Worm (Caenorhabditis elegans) whole organism, L3 larva: ENCODE measurements around the gene acr-7.

ENCODE experiments used
- ZK546.5 ChIP-seq: sonication (generic microtip); optimal IDR thresholded peaks from 2 replicates; lab custom pipeline; 2017; ENCODE audit warnings: missing biosample characterization, missing genetic modification characterization
- aly-2 ChIP-seq: fragments of 150-350 bp; optimal IDR thresholded peaks from 2 replicates; lab custom pipeline; 2014; ENCODE audit warnings: missing biosample characterization, missing genetic modification characterization
- ama-1 ChIP-seq: fragments of 150-350 bp; optimal IDR thresholded peaks from 2 replicates; lab custom pipeline; 2018
- ceh-16 ChIP-seq: sonication (generic microtip); optimal IDR thresholded peaks from 2 replicates; lab custom pipeline; 2017; ENCODE audit warnings: missing biosample characterization, missing genetic modification characterization
- ceh-28 ChIP-seq: fragments of 150-350 bp; optimal IDR thresholded peaks from 2 replicates; lab custom pipeline; 2014; ENCODE audit warnings: missing biosample characterization, missing genetic modification reagents, missing genetic modification characterization
- ceh-82 ChIP-seq: fragments of 150-350 bp; optimal IDR thresholded peaks from 2 replicates; lab custom pipeline; 2014; ENCODE audit warnings: missing biosample characterization, missing genetic modification characterization
- daf-12 ChIP-seq: fragments of 150-350 bp; optimal IDR thresholded peaks from 2 replicates; lab custom pipeline; 2014; ENCODE audit warnings: missing biosample characterization, missing genetic modification reagents, missing genetic modification characterization
- egl-27 ChIP-seq: sonication (generic microtip); optimal IDR thresholded peaks from 4 replicates; lab custom pipeline; 2017; ENCODE audit warnings: missing biosample characterization, missing genetic modification reagents, missing genetic modification characterization
- egl-5 ChIP-seq: fragments of 150-350 bp; optimal IDR thresholded peaks from 2 replicates; lab custom pipeline; 2017; ENCODE audit warnings: missing biosample characterization, missing genetic modification reagents, missing genetic modification characterization, inconsistent platforms
- elt-1 ChIP-seq: fragments of 150-350 bp; optimal IDR thresholded peaks from 2 replicates; lab custom pipeline; 2014; ENCODE audit warnings: missing biosample characterization, missing genetic modification characterization
- elt-2 ChIP-seq: sonication (generic microtip); optimal IDR thresholded peaks from 2 replicates; lab custom pipeline; 2016; ENCODE audit warnings: missing genetic modification reagents, mild to moderate bottlenecking, missing genetic modification characterization, missing compliant biosample characterization
- elt-3 ChIP-seq, 3 experiments: fragments of 150-350 bp in 1 of 3; sonication (generic microtip) in 2 of 3; optimal IDR thresholded peaks; 2 replicates in 2 of 3; 4 replicates in 1 of 3; lab custom pipeline; 2014 to 2017; ENCODE audit warnings: missing biosample characterization in 3 of 3, missing genetic modification characterization in 3 of 3
- eor-1 ChIP-seq, 2 experiments: fragments of 150-350 bp; optimal IDR thresholded peaks; 2 replicates each; lab custom pipeline; 2014 to 2018; ENCODE audit warnings: missing biosample characterization in 2 of 2, missing genetic modification characterization in 2 of 2
- fkh-10 ChIP-seq: sonication (generic microtip); optimal IDR thresholded peaks from 2 replicates; lab custom pipeline; 2017; ENCODE audit warnings: missing biosample characterization, missing genetic modification reagents, missing genetic modification characterization
- fkh-2 ChIP-seq: fragments of 150-350 bp; optimal IDR thresholded peaks from 2 replicates; lab custom pipeline; 2014; ENCODE audit warnings: missing biosample characterization, missing genetic modification reagents, missing genetic modification characterization
- hmg-11 ChIP-seq: sonication (generic microtip); optimal IDR thresholded peaks from 2 replicates; lab custom pipeline; 2016; ENCODE audit warnings: missing genetic modification characterization, missing compliant biosample characterization
- jun-1 ChIP-seq: fragments of 150-350 bp; optimal IDR thresholded peaks from 2 replicates; lab custom pipeline; 2014; ENCODE audit warnings: missing biosample characterization, missing genetic modification reagents, missing genetic modification characterization
- lin-15B ChIP-seq: fragments of 150-350 bp; optimal IDR thresholded peaks from 2 replicates; lab custom pipeline; 2014; ENCODE audit warnings: missing biosample characterization, missing genetic modification characterization
- lin-39 ChIP-seq: fragments of 150-350 bp; optimal IDR thresholded peaks from 2 replicates; lab custom pipeline; 2018; ENCODE audit warnings: missing biosample characterization, missing genetic modification reagents, missing genetic modification characterization
- lsy-12 ChIP-seq: sonication (generic microtip); optimal IDR thresholded peaks from 2 replicates; lab custom pipeline; 2016; ENCODE audit warnings: mild to moderate bottlenecking, missing genetic modification characterization, missing compliant biosample characterization
- mml-1 ChIP-seq: fragments of 150-350 bp; sonication (generic microtip); optimal IDR thresholded peaks from 3 replicates; lab custom pipeline; 2014; ENCODE audit warnings: missing biosample characterization, missing genetic modification characterization
- nfya-1 ChIP-seq: sonication (generic microtip); optimal IDR thresholded peaks from 2 replicates; lab custom pipeline; 2017; ENCODE audit warnings: missing genetic modification characterization, mild to moderate bottlenecking, missing compliant biosample characterization, antibody characterized with exemption, moderate library complexity; ENCODE audit not compliant: insufficient read depth
- nhr-11 ChIP-seq: fragments of 150-350 bp; optimal IDR thresholded peaks from 2 replicates; lab custom pipeline; 2014; ENCODE audit warnings: missing biosample characterization, missing genetic modification characterization
- nhr-23 ChIP-seq: fragments of 150-350 bp; optimal IDR thresholded peaks from 2 replicates; lab custom pipeline; 2014; ENCODE audit warnings: missing biosample characterization, missing genetic modification reagents, missing genetic modification characterization
- nhr-237 ChIP-seq: fragments of 150-350 bp; optimal IDR thresholded peaks from 2 replicates; lab custom pipeline; 2014; ENCODE audit warnings: missing biosample characterization, missing genetic modification characterization
- nhr-28 ChIP-seq: fragments of 150-350 bp; optimal IDR thresholded peaks from 2 replicates; lab custom pipeline; 2014; ENCODE audit warnings: missing biosample characterization, missing genetic modification characterization
- nhr-43 ChIP-seq: sonication (generic microtip); optimal IDR thresholded peaks from 2 replicates; lab custom pipeline; 2016; ENCODE audit warnings: mild to moderate bottlenecking, missing genetic modification characterization, missing compliant biosample characterization; ENCODE audit not compliant: poor library complexity, severe bottlenecking
- nhr-67 ChIP-seq: fragments of 150-350 bp; optimal IDR thresholded peaks from 2 replicates; lab custom pipeline; 2014; ENCODE audit warnings: missing biosample characterization, missing genetic modification characterization
- nhr-76 ChIP-seq: fragments of 150-350 bp; sonication (generic microtip); optimal IDR thresholded peaks from 5 replicates; lab custom pipeline; 2014; ENCODE audit warnings: missing biosample characterization, missing genetic modification characterization
- nhr-77 ChIP-seq: fragments of 150-350 bp; optimal IDR thresholded peaks from 2 replicates; lab custom pipeline; 2014; ENCODE audit warnings: missing biosample characterization, missing genetic modification characterization
- pha-4 ChIP-seq: fragments of 150-350 bp; optimal IDR thresholded peaks from 2 replicates; lab custom pipeline; 2014; ENCODE audit warnings: missing biosample characterization, missing genetic modification reagents, missing genetic modification characterization
- pqm-1 ChIP-seq: fragments of 150-350 bp; optimal IDR thresholded peaks from 2 replicates; lab custom pipeline; 2017; ENCODE audit warnings: missing biosample characterization, missing genetic modification characterization, inconsistent platforms
- sea-2 ChIP-seq: fragments of 150-350 bp; sonication (generic microtip); optimal IDR thresholded peaks from 4 replicates; lab custom pipeline; 2014; ENCODE audit warnings: missing biosample characterization, missing genetic modification reagents, missing genetic modification characterization
- skn-1 ChIP-seq: fragments of 150-350 bp; optimal IDR thresholded peaks from 2 replicates; lab custom pipeline; 2014; ENCODE audit warnings: missing biosample characterization, missing genetic modification characterization
- snpc-4 ChIP-seq: fragments of 150-350 bp; optimal IDR thresholded peaks from 2 replicates; lab custom pipeline; 2014; ENCODE audit warnings: missing biosample characterization, missing genetic modification characterization
- tbx-2 ChIP-seq: sonication (generic microtip); optimal IDR thresholded peaks from 2 replicates; lab custom pipeline; 2016; ENCODE audit warnings: mild to moderate bottlenecking, missing genetic modification characterization, missing compliant biosample characterization
- unc-62 ChIP-seq: fragments of 150-350 bp; sonication (generic microtip); optimal IDR thresholded peaks from 4 replicates; lab custom pipeline; 2014; ENCODE audit warnings: missing biosample characterization, missing genetic modification reagents, missing genetic modification characterization
- zag-1 ChIP-seq: fragments of 150-350 bp; optimal IDR thresholded peaks from 2 replicates; lab custom pipeline; 2014; ENCODE audit warnings: missing biosample characterization, missing genetic modification characterization
- ztf-11 ChIP-seq: fragments of 150-350 bp; optimal IDR thresholded peaks from 2 replicates; lab custom pipeline; 2014; ENCODE audit warnings: missing biosample characterization, missing genetic modification characterization
- ztf-4 ChIP-seq: fragments of 150-350 bp; optimal IDR thresholded peaks from 2 replicates; lab custom pipeline; 2014; ENCODE audit warnings: missing biosample characterization, missing genetic modification characterization

acr-7 gene

DNA sequence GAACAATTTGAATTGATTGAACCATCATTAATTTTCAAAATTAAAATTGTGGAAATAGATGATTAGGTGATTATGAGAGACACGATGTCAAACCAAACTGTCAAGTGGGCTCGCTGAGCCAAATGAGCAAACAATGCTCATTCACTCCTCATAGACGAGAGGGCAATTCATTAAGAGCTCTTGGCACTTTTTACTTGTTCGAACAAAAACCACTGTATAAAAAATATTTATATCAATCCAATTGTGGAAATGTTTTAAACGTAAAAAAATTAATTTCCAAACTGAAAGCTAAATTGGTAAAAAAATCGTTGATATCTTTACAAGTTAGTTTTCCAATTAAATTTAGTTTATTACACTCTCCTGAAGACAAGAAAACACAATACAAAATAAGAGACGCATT lies at the start of gene acr-7:
Gene acr-7, minus strand, starts transcription at position 101 of the 400 bp plus-strand sequence.
- no peak for TF ChIP-seq nhr-23 (tag; lab: Kevin White, UChicago)
- no peak for TF ChIP-seq nhr-11
- TF ChIP-seq jun-1 (tag; lab: Kevin White, UChicago): no peak
- TF ChIP-seq aly-2 (tag; lab: Kevin White, UChicago): no peak
- no peak for TF ChIP-seq ceh-28 (tag; lab: Kevin White, UChicago)
- TF ChIP-seq snpc-4 (tag; lab: Kevin White, UChicago): no peak
- TF ChIP-seq lin-15B (tag; lab: Kevin White, UChicago): no peak
- TF ChIP-seq elt-1 (tag; lab: Kevin White, UChicago): no peak
- no peak for TF ChIP-seq lsy-12
- no peak for TF ChIP-seq nhr-77 (tag; lab: Kevin White, UChicago)
- no peak for TF ChIP-seq unc-62 (GFP tag; lab: Kevin White, UChicago)
- no peak for TF ChIP-seq fkh-2 (tag; lab: Kevin White, UChicago)
- no peak for TF ChIP-seq elt-3 (tag; optimal IDR thresholded peaks at IDR 0.05; lab: Kevin White, UChicago)
- TF ChIP-seq ztf-11 (tag; lab: Kevin White, UChicago): no peak
- no peak for TF ChIP-seq daf-12
- TF ChIP-seq egl-27 (tag; lab: Kevin White, UChicago): no peak

DNA sequence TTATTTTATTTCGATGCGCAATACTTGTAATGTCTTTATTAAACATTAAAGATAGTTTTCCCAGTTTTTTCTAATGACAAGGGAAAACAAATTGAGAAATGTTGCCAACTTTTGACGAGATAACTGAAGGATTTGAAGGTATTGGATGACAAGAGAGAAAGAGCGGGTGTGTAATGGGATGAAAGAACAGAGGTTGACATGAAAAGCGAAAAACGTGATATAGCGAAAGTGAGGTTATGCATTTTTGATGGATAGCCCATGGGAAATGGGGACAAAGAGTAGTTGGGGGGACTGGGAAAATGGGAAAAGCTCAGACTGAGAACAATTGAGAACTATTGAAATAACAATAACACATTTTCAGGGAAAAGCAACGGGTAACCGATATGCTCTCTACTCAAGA lies 45.6 kb upstream of the acr-7 start:
- peak; percentile 19 for TF ChIP-seq nfya-1
- peak; percentile 66 for TF ChIP-seq lin-39 (tag; lab: Kevin White, UChicago)
- TF ChIP-seq sea-2: no peak

DNA sequence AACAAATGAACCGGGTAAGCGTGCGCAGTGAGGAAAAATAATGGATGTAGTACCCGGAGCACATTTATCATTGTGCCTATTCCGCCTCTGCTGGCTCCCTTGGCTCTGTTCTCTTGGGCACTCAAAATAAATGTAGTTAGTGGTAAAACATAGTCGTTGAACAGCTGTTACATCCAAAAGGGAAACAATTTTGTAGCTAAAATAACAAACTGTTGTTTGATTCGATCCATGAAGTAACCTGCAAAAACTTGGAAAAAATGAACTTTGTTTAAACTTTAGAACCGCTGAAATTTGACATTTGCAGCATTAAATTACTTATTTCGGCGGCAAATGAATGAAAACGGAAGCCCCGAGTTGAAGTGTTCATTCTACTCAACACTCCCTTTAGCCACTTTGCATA lies 44.1 kb upstream of the acr-7 start:
- TF ChIP-seq ZK546.5 (tag; lab: Kevin White, UChicago): no peak
- peak; percentile 73 for TF ChIP-seq lin-39 (tag; lab: Kevin White, UChicago)
- TF ChIP-seq ztf-4 (tag; lab: Kevin White, UChicago): no peak
- TF ChIP-seq pqm-1: no peak
- no peak for TF ChIP-seq sea-2
- TF ChIP-seq elt-1 (tag; lab: Kevin White, UChicago): no peak

DNA sequence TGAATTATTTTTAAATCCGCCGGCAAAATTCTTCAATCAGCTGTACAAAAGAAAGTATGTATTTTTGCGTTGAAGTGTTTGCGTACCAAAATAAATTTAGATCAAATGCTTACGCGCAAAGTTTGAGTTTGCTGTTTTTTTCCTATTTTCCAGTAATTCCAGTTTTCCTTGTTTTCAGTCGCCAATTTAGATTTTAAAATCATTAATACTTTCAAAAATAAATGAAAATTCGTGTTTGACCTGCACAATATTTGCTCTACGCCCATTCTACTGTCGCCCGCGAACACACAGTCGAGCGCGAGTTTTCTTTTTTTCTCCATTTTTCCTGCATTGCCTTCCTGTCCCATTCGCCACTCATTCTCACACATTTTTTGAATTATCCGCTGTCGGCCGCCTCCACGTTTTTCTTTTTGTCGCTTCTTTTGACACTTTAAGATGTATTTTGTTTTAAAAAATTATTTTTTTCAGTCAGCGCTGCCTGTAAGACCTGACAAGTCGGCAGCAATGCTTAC lies 43.2 kb upstream of the acr-7 start, which contains the start of gene ptc-1:
Gene ptc-1, plus strand, starts transcription at position 462 of the 512 bp plus-strand sequence.
- peak; percentile 41 for TF ChIP-seq pha-4 (tag; lab: Kevin White, UChicago)
- TF ChIP-seq egl-5: no peak

DNA sequence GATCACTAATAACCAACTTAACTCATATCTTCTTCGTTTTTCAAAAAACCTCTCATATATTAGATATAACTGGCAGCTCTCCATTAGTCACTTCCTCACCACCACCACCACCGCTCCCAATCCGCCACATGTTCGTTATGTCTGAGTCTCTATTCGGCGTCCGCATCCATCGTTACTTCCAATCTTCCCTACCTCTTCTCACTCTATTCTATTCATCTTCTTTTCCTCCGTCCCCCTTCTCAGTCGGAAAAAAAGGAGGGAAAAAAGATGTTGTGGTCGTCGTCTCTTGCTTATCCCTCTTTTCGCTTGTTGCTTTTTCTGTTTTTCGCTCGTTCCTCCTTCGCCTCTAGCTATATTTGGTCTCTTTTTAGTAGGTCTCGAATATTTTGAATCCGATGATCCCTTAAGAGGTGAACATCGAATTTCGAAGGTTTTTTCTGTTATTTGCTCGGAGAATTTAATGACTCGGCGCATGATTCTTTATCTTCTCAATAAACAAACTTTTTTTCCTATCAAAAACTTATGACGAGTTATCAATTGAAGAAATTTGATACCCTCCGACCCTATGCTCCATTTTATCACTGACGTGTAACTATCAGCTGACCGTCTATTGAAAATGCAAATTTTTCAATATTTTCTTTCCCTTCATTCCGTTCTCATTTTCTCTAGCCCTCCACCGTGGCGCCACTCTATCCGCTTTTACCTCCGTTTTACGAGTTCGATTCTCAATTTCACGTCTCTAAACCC lies 42.4 kb upstream of the acr-7 start:
- peak; percentile 16 for TF ChIP-seq unc-62 (GFP tag; lab: Kevin White, UChicago)
- TF ChIP-seq nfya-1: peak; percentile 76
- peak; percentile 43 for TF ChIP-seq pha-4 (tag; lab: Kevin White, UChicago)
- TF ChIP-seq jun-1 (tag; lab: Kevin White, UChicago): no peak
- peak; percentile 44 for TF ChIP-seq hmg-11
- no peak for TF ChIP-seq lin-15B (tag; lab: Kevin White, UChicago)
- no peak for TF ChIP-seq nhr-28 (tag; lab: Kevin White, UChicago)
- no peak for TF ChIP-seq daf-12
- TF ChIP-seq ceh-16: no peak
- no peak for TF ChIP-seq skn-1 (tag; lab: Kevin White, UChicago)
- no peak for TF ChIP-seq ceh-28 (tag; lab: Kevin White, UChicago)
- TF ChIP-seq zag-1 (tag; lab: Kevin White, UChicago): no peak
- peak; percentile 11 for TF ChIP-seq nhr-23 (tag; lab: Kevin White, UChicago)
- no peak for TF ChIP-seq nhr-67 (tag; lab: Kevin White, UChicago)
- no peak for TF ChIP-seq nhr-43 (tag; lab: Kevin White, UChicago)
- no peak for TF ChIP-seq mml-1 (tag; lab: Kevin White, UChicago)
- TF ChIP-seq egl-5: peak; percentile 55
- no peak for TF ChIP-seq eor-1 (tag; optimal IDR thresholded peaks at IDR 0.05; lab: Kevin White, UChicago)
- TF ChIP-seq ZK546.5 (tag; lab: Kevin White, UChicago): no peak
- no peak for TF ChIP-seq egl-27 (tag; lab: Kevin White, UChicago)
- TF ChIP-seq nhr-11: no peak
- TF ChIP-seq elt-3 (tag; optimal IDR thresholded peaks at IDR 0.05; lab: Kevin White, UChicago): no peak
- peak; percentile 90 for TF ChIP-seq elt-2 (tag; lab: Kevin White, UChicago)
- TF ChIP-seq aly-2 (tag; lab: Kevin White, UChicago): no peak
- no peak for TF ChIP-seq nhr-76 (tag; lab: Kevin White, UChicago)
- TF ChIP-seq sea-2: no peak
- peak; percentile 66 for TF ChIP-seq pqm-1
- no peak for TF ChIP-seq lsy-12
- TF ChIP-seq nhr-237 (tag; lab: Kevin White, UChicago): no peak
- TF ChIP-seq ceh-82 (tag; lab: Kevin White, UChicago): no peak
- peak; percentile 2 for TF ChIP-seq ama-1
- TF ChIP-seq tbx-2 (tag; lab: Kevin White, UChicago): peak; percentile 24
- TF ChIP-seq elt-1 (tag; lab: Kevin White, UChicago): no peak
- TF ChIP-seq ztf-4 (tag; lab: Kevin White, UChicago): peak; percentile 32
- TF ChIP-seq fkh-10 (GFP tag; lab: Kevin White, UChicago): peak; percentile 32
- peak; percentile 85 for TF ChIP-seq lin-39 (tag; lab: Kevin White, UChicago)
- TF ChIP-seq fkh-2 (tag; lab: Kevin White, UChicago): no peak
